Worm (Caenorhabditis elegans) whole organism, midembryonic: Measurements from ENCODE around the gene oac-2.

Source experiments
- T22C8.4 ChIP-seq: fragments of 200-800 bp; sonication (Bioruptor generic); IDR thresholded peaks from 2 replicates; pipeline ENCODE4 v1.3.6; 2022; ENCODE audit warnings: missing genetic modification characterization, missing compliant biosample characterization
- cog-1 ChIP-seq: sonication (generic microtip); optimal IDR thresholded peaks from 2 replicates; lab custom pipeline; 2016; ENCODE audit warnings: missing genetic modification characterization, missing compliant biosample characterization
- flt-1 ChIP-seq: fragments of 200-800 bp; sonication (Bioruptor generic); IDR thresholded peaks from 2 replicates; pipeline ENCODE4 v1.3.6; 2022; ENCODE audit warnings: missing genetic modification characterization, missing compliant biosample characterization
- klf-2 ChIP-seq: fragments of 200-800 bp; sonication (Bioruptor generic); conservative IDR thresholded peaks from 2 replicates; pipeline ENCODE4 v1.3.6; 2022; ENCODE audit warnings: missing genetic modification reagents, missing genetic modification characterization, missing compliant biosample characterization
- med-1 ChIP-seq: sonication (generic microtip); optimal IDR thresholded peaks from 2 replicates; lab custom pipeline; 2017; ENCODE audit warnings: missing genetic modification characterization, mild to moderate bottlenecking, missing compliant biosample characterization, antibody characterized with exemption, missing genetic modification reagents; ENCODE audit not compliant: insufficient read depth
- ref-1 ChIP-seq: fragments of 200-800 bp; sonication (Bioruptor generic); conservative IDR thresholded peaks from 2 replicates; pipeline ENCODE4 v1.3.6; 2022; ENCODE audit warnings: missing genetic modification reagents, missing genetic modification characterization, missing compliant biosample characterization
- ztf-23 ChIP-seq: fragments of 200-800 bp; sonication (Bioruptor generic); IDR thresholded peaks from 2 replicates; pipeline ENCODE4 v1.3.6; 2022; ENCODE audit warnings: missing genetic modification reagents, missing genetic modification characterization, missing compliant biosample characterization
- ztf-29 ChIP-seq: fragments of 200-800 bp; sonication (Bioruptor generic); IDR thresholded peaks from 2 replicates; pipeline ENCODE4 v1.3.6; 2022; ENCODE audit warnings: missing genetic modification reagents, missing genetic modification characterization, missing compliant biosample characterization

DNA sequence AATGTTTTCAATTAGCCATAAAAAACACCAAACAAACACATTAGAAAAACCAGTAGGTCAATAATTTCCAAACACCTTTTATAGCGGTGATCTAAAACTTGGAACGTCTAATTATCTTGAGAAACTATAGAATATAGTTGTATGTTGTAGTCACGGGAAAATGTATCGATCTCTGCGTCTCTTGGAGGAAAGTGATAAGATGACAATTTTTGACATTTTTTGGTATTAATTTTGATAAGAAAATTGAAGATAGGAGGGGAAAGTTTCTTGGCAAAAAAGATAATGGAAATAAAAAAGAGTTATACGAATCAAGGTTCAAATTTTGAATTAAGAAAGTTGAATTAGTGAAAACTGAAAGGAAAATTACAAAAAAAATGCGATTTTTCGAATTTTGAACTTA, 30.8 kb upstream of the oac-2 start:
- TF ChIP-seq med-1 (GFP tag; lab: Kevin White, UChicago) (no peak), flt-1 (GFP tag; lab: Robert Waterston, UW) (no peak), ztf-23 (GFP tag; lab: Robert Waterston, UW) (no peak), cog-1 (tag; lab: Kevin White, UChicago) (no peak), ztf-29 (no peak), klf-2 (GFP tag; lab: Robert Waterston, UW) (no peak), ref-1 (GFP tag; lab: Robert Waterston, UW) (no peak), T22C8.4 (GFP tag; lab: Robert Waterston, UW) (no peak)
